Worm (Caenorhabditis elegans): ENCODE results near the gene K12H4.2.

Gene K12H4.2

ce11 chrIII:8022077-8022476 is 25.4 kb upstream of the K12H4.2 start, which contains the start of gene F44B9.2:
Gene F44B9.2 (plus strand): TSS chrIII:8022463.
- no peak for TF ChIP-seq ceh-82 (tag; optimal IDR thresholded peaks at IDR 0.05)
- TF ChIP-seq unc-62 (GFP tag; optimal IDR thresholded peaks at IDR 0.05): no peak
- no peak for TF ChIP-seq skn-1 (tag; optimal IDR thresholded peaks at IDR 0.05)
- TF ChIP-seq nfya-1 (tag; optimal IDR thresholded peaks at IDR 0.05; ENCODE audit: insufficient read depth): no peak
- no peak for TF ChIP-seq fkh-10 (GFP tag; optimal IDR thresholded peaks at IDR 0.05)
- no peak for TF ChIP-seq ama-1 (optimal IDR thresholded peaks at IDR 0.05)
- no peak for TF ChIP-seq mdl-1 (tag; optimal IDR thresholded peaks at IDR 0.05)
- TF ChIP-seq fos-1 (tag; optimal IDR thresholded peaks at IDR 0.05): no peak
- no peak for TF ChIP-seq tbx-2 (tag; optimal IDR thresholded peaks at IDR 0.05)
- no peak for TF ChIP-seq aly-2 (tag; optimal IDR thresholded peaks at IDR 0.05)
- TF ChIP-seq daf-12 (tag; optimal IDR thresholded peaks at IDR 0.05): no peak
- no peak for TF ChIP-seq nhr-25 (tag; optimal IDR thresholded peaks at IDR 0.05)
- TF ChIP-seq ceh-9 (tag; optimal IDR thresholded peaks at IDR 0.05): no peak

- no peak for TF ChIP-seq ztf-4 (tag; optimal IDR thresholded peaks at IDR 0.05)
- TF ChIP-seq elt-3 (tag; optimal IDR thresholded peaks at IDR 0.05): no peak
These were observed 19.6 kb upstream of the K12H4.2 start, which contains the start of gene mdt-30 for ce11 chrIII:8027942-8028341. Gene mdt-30 (minus strand): TSS chrIII:8028042.

DNA sequence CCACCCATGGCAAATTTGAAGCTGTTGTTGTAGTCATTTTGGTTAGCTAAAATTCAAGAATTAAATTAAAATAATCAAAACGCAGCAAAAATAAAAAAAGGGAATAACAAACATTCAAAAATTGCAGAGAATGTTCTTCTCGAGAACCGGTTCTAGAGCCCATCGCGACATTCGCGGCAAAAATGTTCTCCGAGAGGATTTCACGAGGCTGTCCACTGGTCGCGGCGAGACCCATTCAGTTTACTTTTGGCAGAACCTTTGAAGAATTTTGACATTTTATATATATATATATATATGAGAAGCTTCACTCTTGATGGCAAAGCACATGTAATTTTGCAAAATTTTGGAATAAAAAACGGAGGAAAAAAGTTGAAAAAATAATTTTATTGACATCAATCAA is 18.0 kb upstream of the K12H4.2 start, which contains the start of gene F44B9.8:
Gene F44B9.8, minus strand, starts transcription at position 163 of the 400 bp plus-strand sequence.
- TF ChIP-seq nfya-1 (tag; optimal IDR thresholded peaks at IDR 0.05; ENCODE audit: insufficient read depth) (peak; percentile 79), nhr-23 (tag; optimal IDR thresholded peaks at IDR 0.05) (peak; percentile 82), nhr-43 (tag; optimal IDR thresholded peaks at IDR 0.05; ENCODE audit: poor library complexity, severe bottlenecking) (peak; percentile 62), egl-27 (tag; optimal IDR thresholded peaks at IDR 0.05) (no peak), pha-4 (tag; optimal IDR thresholded peaks at IDR 0.05) (peak; percentile 92), elt-3 (tag; optimal IDR thresholded peaks at IDR 0.05) (no peak), lsy-12 (tag; optimal IDR thresholded peaks at IDR 0.05) (peak; percentile 21), ztf-11 (tag; optimal IDR thresholded peaks at IDR 0.05) (no peak), nhr-237 (tag; optimal IDR thresholded peaks at IDR 0.05) (no peak), elt-1 (tag; optimal IDR thresholded peaks at IDR 0.05) (no peak), elt-2 (tag; optimal IDR thresholded peaks at IDR 0.05) (peak; percentile 23), ceh-9 (tag; optimal IDR thresholded peaks at IDR 0.05) (no peak), fkh-10 (GFP tag; optimal IDR thresholded peaks at IDR 0.05) (no peak), eor-1 (tag; optimal IDR thresholded peaks at IDR 0.05) (no peak), lin-39 (tag; optimal IDR thresholded peaks at IDR 0.05) (peak; percentile 37), daf-12 (tag; optimal IDR thresholded peaks at IDR 0.05) (no peak), ama-1 (optimal IDR thresholded peaks at IDR 0.05) (peak; percentile 22), nhr-25 (tag; optimal IDR thresholded peaks at IDR 0.05) (peak; percentile 73), snpc-4 (tag; optimal IDR thresholded peaks at IDR 0.05) (peak; percentile 55), nhr-11 (tag; optimal IDR thresholded peaks at IDR 0.05) (no peak), mdl-1 (tag; optimal IDR thresholded peaks at IDR 0.05) (no peak), hmg-11 (tag; optimal IDR thresholded peaks at IDR 0.05) (peak; percentile 32), lin-15B (tag; optimal IDR thresholded peaks at IDR 0.05) (peak; percentile 87), R02D3.7 (tag; optimal IDR thresholded peaks at IDR 0.05) (peak; percentile 17), unc-39 (tag; optimal IDR thresholded peaks at IDR 0.05) (no peak)

DNA sequence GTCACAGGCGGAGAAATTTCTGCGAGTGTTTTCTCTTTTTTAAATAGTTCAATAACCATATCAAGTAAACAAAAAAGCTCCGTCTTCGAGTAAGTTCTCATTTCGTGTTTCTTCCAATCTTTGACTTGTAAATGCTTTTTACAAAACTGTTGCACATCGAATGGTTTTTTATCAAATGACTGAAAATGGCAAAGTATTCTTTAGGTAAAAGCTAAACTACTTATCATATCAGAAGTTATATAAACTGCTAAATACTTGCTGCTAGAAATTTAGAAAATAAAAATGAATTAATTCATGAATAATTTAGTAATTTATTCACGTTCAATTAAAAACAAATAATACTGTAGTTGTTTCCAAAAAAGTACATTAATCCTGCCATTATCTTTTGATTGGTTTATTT is 16.5 kb upstream of the K12H4.2 start, which contains the start of gene F44B9.9:
Gene F44B9.9, minus strand, starts transcription at position 101 of the 400 bp plus-strand sequence.
- TF ChIP-seq elt-2 (tag; optimal IDR thresholded peaks at IDR 0.05) (no peak), fkh-2 (tag; optimal IDR thresholded peaks at IDR 0.05) (no peak), ceh-9 (tag; optimal IDR thresholded peaks at IDR 0.05) (no peak), skn-1 (tag; optimal IDR thresholded peaks at IDR 0.05) (no peak), unc-62 (GFP tag; optimal IDR thresholded peaks at IDR 0.05) (no peak), nhr-43 (tag; optimal IDR thresholded peaks at IDR 0.05; ENCODE audit: poor library complexity, severe bottlenecking) (no peak), elt-3 (tag; optimal IDR thresholded peaks at IDR 0.05) (no peak), pha-4 (tag; optimal IDR thresholded peaks at IDR 0.05) (no peak), tbx-2 (tag; optimal IDR thresholded peaks at IDR 0.05) (no peak), mdl-1 (tag; optimal IDR thresholded peaks at IDR 0.05) (no peak), nhr-76 (tag; optimal IDR thresholded peaks at IDR 0.05) (no peak), egl-5 (tag; optimal IDR thresholded peaks at IDR 0.05) (no peak), nhr-11 (tag; optimal IDR thresholded peaks at IDR 0.05) (no peak), ceh-16 (tag; optimal IDR thresholded peaks at IDR 0.05) (no peak), nhr-77 (tag; optimal IDR thresholded peaks at IDR 0.05) (no peak), fos-1 (tag; optimal IDR thresholded peaks at IDR 0.05) (no peak), R02D3.7 (tag; optimal IDR thresholded peaks at IDR 0.05) (no peak), nhr-12 (tag; optimal IDR thresholded peaks at IDR 0.05) (no peak)

Data from whole organism, L3 larva.